Worm (Caenorhabditis elegans) whole organism, mixed stage, embryonic: ENCODE results near the gene C10C6.3.

Source experiments
- bed-3 ChIP-seq: fragments of 200-800 bp; sonication (Bioruptor generic); optimal IDR thresholded peaks from 3 replicates; lab custom pipeline; 2018; ENCODE audit warnings: mild to moderate bottlenecking, missing genetic modification characterization, moderate library complexity, missing compliant biosample characterization
- ces-1 ChIP-seq: fragments of 150-350 bp; optimal IDR thresholded peaks from 2 replicates; lab custom pipeline; 2014; ENCODE audit warnings: missing biosample characterization, missing genetic modification reagents, missing genetic modification characterization
- cnd-1 ChIP-seq: fragments of 200-800 bp; sonication (Bioruptor generic); optimal IDR thresholded peaks from 2 replicates; lab custom pipeline; 2018; ENCODE audit warnings: mild to moderate bottlenecking, missing genetic modification characterization, missing compliant biosample characterization
- elt-1 ChIP-seq: sonication (generic microtip); optimal IDR thresholded peaks from 2 replicates; lab custom pipeline; 2017; ENCODE audit warnings: missing genetic modification characterization, mild to moderate bottlenecking, missing compliant biosample characterization, antibody characterized with exemption, moderate library complexity, borderline replicate concordance; ENCODE audit not compliant: insufficient read depth
- elt-3 ChIP-seq: fragments of 150-350 bp; optimal IDR thresholded peaks from 2 replicates; lab custom pipeline; 2014; ENCODE audit warnings: missing biosample characterization, missing genetic modification characterization
- lin-13 ChIP-seq: fragments of 150-350 bp; optimal IDR thresholded peaks from 2 replicates; lab custom pipeline; 2014; ENCODE audit warnings: missing biosample characterization, missing genetic modification characterization
- lsy-2 ChIP-seq: fragments of 150-350 bp; optimal IDR thresholded peaks from 2 replicates; lab custom pipeline; 2014; ENCODE audit warnings: missing biosample characterization, missing genetic modification characterization
- mab-5 ChIP-seq: fragments of 150-350 bp; optimal IDR thresholded peaks from 2 replicates; lab custom pipeline; 2014; ENCODE audit warnings: missing biosample characterization, missing genetic modification characterization
- mep-1 ChIP-seq: fragments of 150-350 bp; optimal IDR thresholded peaks from 2 replicates; lab custom pipeline; 2017; ENCODE audit warnings: missing biosample characterization, missing genetic modification reagents, missing genetic modification characterization, inconsistent platforms
- nhr-2 ChIP-seq: fragments of 150-350 bp; optimal IDR thresholded peaks from 2 replicates; lab custom pipeline; 2014; ENCODE audit warnings: missing biosample characterization, missing genetic modification characterization
- snpc-4 ChIP-seq: fragments of 150-350 bp; optimal IDR thresholded peaks from 2 replicates; lab custom pipeline; 2014; ENCODE audit warnings: missing biosample characterization, missing genetic modification characterization
- sptf-1 ChIP-seq: sonication (generic microtip); optimal IDR thresholded peaks from 2 replicates; lab custom pipeline; 2017; ENCODE audit warnings: mild to moderate bottlenecking, missing genetic modification characterization, moderate library complexity, missing compliant biosample characterization
- unc-62 ChIP-seq: fragments of 150-350 bp; optimal IDR thresholded peaks from 2 replicates; lab custom pipeline; 2014; ENCODE audit warnings: missing biosample characterization, missing genetic modification reagents, missing genetic modification characterization

DNA sequence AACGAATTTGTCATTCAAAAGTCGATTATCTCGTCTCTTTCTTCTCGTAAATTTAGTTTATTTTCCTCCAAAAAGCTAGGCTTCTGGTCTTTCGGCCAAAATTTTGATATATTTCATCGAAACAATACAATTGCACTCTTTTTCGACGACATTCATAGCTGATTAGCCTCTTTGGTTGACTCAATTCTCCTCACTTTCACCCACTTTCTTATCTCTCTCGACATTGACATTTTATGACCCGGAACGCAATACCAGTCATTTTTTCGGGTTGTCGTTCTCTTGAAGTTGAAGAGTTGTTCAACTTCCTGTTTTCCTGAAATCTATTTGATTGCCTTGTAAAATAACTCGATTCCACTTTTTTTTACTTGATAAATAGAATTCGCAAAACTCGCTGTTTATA, 30.4 kb downstream of the C10C6.3 start:
- TF ChIP-seq lin-13 (no peak), mep-1 (tag; lab: Kevin White, UChicago) (no peak), elt-1 (tag; lab: Kevin White, UChicago) (no peak), sptf-1 (no peak), elt-3 (tag; lab: Kevin White, UChicago) (no peak), snpc-4 (tag; lab: Kevin White, UChicago) (no peak), unc-62 (GFP tag; lab: Kevin White, UChicago) (no peak), nhr-2 (tag; lab: Kevin White, UChicago) (no peak), mab-5 (tag; lab: Kevin White, UChicago) (no peak), bed-3 (GFP tag; lab: Kevin White, UChicago) (no peak), ces-1 (GFP tag; lab: Kevin White, UChicago) (peak; percentile 39), cnd-1 (tag; lab: Kevin White, UChicago) (no peak), lsy-2 (tag; lab: Kevin White, UChicago) (no peak)
